Worm (Caenorhabditis elegans): ENCODE measurements around the gene nspc-10.

Gene nspc-10

ce11 chrX:12326424-12326823 is 17.0 kb upstream of the nspc-10 start, which contains the start of gene srd-41:
srd-41 (plus strand) TSS chrX:12326724.
- TF ChIP-seq nhr-237 (tag; optimal IDR thresholded peaks at IDR 0.05) (no peak), lin-11 (tag; optimal IDR thresholded peaks at IDR 0.05) (no peak), egl-27 (tag; optimal IDR thresholded peaks at IDR 0.05) (no peak), mdl-1 (tag; optimal IDR thresholded peaks at IDR 0.05) (no peak), ZK546.5 (tag; optimal IDR thresholded peaks at IDR 0.05) (no peak), zag-1 (tag; optimal IDR thresholded peaks at IDR 0.05) (no peak), ztf-4 (tag; optimal IDR thresholded peaks at IDR 0.05) (no peak), dmd-4 (tag; optimal IDR thresholded peaks at IDR 0.05) (no peak), peb-1 (tag; optimal IDR thresholded peaks at IDR 0.05) (no peak), nhr-10 (tag; optimal IDR thresholded peaks at IDR 0.05) (no peak), ztf-1 (GFP tag; conservative IDR thresholded peaks at IDR 0.05) (no peak), nhr-12 (tag; optimal IDR thresholded peaks at IDR 0.05) (no peak), ztf-11 (tag; optimal IDR thresholded peaks at IDR 0.05) (no peak), nhr-77 (tag; optimal IDR thresholded peaks at IDR 0.05) (no peak), alr-1 (tag; optimal IDR thresholded peaks at IDR 0.05) (no peak), lsy-2 (tag; optimal IDR thresholded peaks at IDR 0.05) (no peak), lin-39 (tag; optimal IDR thresholded peaks at IDR 0.05) (no peak)

- no peak for TF ChIP-seq ZK546.5 (tag; optimal IDR thresholded peaks at IDR 0.05)
- TF ChIP-seq unc-55 (GFP tag; optimal IDR thresholded peaks at IDR 0.05), result no peak
- TF ChIP-seq nhr-6 (tag; optimal IDR thresholded peaks at IDR 0.05), result no peak
- TF ChIP-seq elt-3 (tag; optimal IDR thresholded peaks at IDR 0.05), result no peak
- no peak for TF ChIP-seq ama-1 (optimal IDR thresholded peaks at IDR 0.05)
- TF ChIP-seq mab-5 (tag; optimal IDR thresholded peaks at IDR 0.05), result no peak
- TF ChIP-seq Y55F3AM.14 (GFP tag; optimal IDR thresholded peaks at IDR 0.05), result no peak
- TF ChIP-seq ceh-82 (tag; optimal IDR thresholded peaks at IDR 0.05), result no peak
- no peak for TF ChIP-seq sma-9 (GFP tag; optimal IDR thresholded peaks at IDR 0.05)
- TF ChIP-seq sma-9 (tag; optimal IDR thresholded peaks at IDR 0.05), result no peak
- TF ChIP-seq unc-39 (tag; optimal IDR thresholded peaks at IDR 0.05), result no peak
- no peak for TF ChIP-seq lin-11 (tag; optimal IDR thresholded peaks at IDR 0.05)
- no peak for TF ChIP-seq skn-1 (tag; optimal IDR thresholded peaks at IDR 0.05)
- TF ChIP-seq sem-4 (tag; optimal IDR thresholded peaks at IDR 0.05), result no peak
- no peak for TF ChIP-seq mbf-1 (tag; optimal IDR thresholded peaks at IDR 0.05)
- no peak for TF ChIP-seq nhr-11 (tag; optimal IDR thresholded peaks at IDR 0.05)
- TF ChIP-seq nhr-10 (tag; optimal IDR thresholded peaks at IDR 0.05), result no peak
Measured at ce11 chrX:12328676-12329075, 14.7 kb upstream of the nspc-10 start, which contains the start of gene srd-45. srd-45 (plus strand) TSS chrX:12328976.

- no peak for TF ChIP-seq nhr-21 (tag; optimal IDR thresholded peaks at IDR 0.05)
- TF ChIP-seq C34F6.9 (tag; optimal IDR thresholded peaks at IDR 0.05), result no peak
- TF ChIP-seq dmd-4 (tag; optimal IDR thresholded peaks at IDR 0.05), result no peak
Measured at ce11 chrX:12331795-12332194, 11.6 kb upstream of the nspc-10 start, which contains the start of gene srd-46. srd-46 (plus strand) TSS chrX:12332095.

- no peak for TF ChIP-seq fos-1 (tag; optimal IDR thresholded peaks at IDR 0.05)
- TF ChIP-seq unc-62 (GFP tag; optimal IDR thresholded peaks at IDR 0.05), result no peak
- no peak for TF ChIP-seq unc-39 (tag; optimal IDR thresholded peaks at IDR 0.05)
- TF ChIP-seq unc-55 (GFP tag; optimal IDR thresholded peaks at IDR 0.05), result no peak
- no peak for TF ChIP-seq Y55F3AM.14 (GFP tag; optimal IDR thresholded peaks at IDR 0.05)
- TF ChIP-seq lin-13 (GFP tag; optimal IDR thresholded peaks at IDR 0.05), result no peak
- no peak for TF ChIP-seq gmeb-1 (tag; optimal IDR thresholded peaks at IDR 0.05)
- TF ChIP-seq F13H6.1 (tag; optimal IDR thresholded peaks at IDR 0.05), result no peak
- TF ChIP-seq nhr-237 (tag; optimal IDR thresholded peaks at IDR 0.05), result no peak
- no peak for TF ChIP-seq lin-39 (tag; optimal IDR thresholded peaks at IDR 0.05)
- no peak for TF ChIP-seq crh-2 (tag; optimal IDR thresholded peaks at IDR 0.05)
- no peak for TF ChIP-seq blmp-1 (tag; optimal IDR thresholded peaks at IDR 0.05; ENCODE audit: insufficient read depth)
- no peak for TF ChIP-seq zag-1 (tag; optimal IDR thresholded peaks at IDR 0.05)
- TF ChIP-seq nhr-25 (tag; optimal IDR thresholded peaks at IDR 0.05), result no peak
- TF ChIP-seq sma-3 (GFP tag; optimal IDR thresholded peaks at IDR 0.05), result no peak
- no peak for TF ChIP-seq nhr-21 (tag; optimal IDR thresholded peaks at IDR 0.05)
- no peak for TF ChIP-seq ztf-11 (tag; optimal IDR thresholded peaks at IDR 0.05)
- TF ChIP-seq elt-3 (tag; optimal IDR thresholded peaks at IDR 0.05), result no peak
Measured at ce11 chrX:12333479-12333878, 9.9 kb upstream of the nspc-10 start, which contains the start of gene srd-47. srd-47 (plus strand) TSS chrX:12333642.
